Worm (Caenorhabditis elegans): ENCODE data around the gene C18A3.11.

DNA sequence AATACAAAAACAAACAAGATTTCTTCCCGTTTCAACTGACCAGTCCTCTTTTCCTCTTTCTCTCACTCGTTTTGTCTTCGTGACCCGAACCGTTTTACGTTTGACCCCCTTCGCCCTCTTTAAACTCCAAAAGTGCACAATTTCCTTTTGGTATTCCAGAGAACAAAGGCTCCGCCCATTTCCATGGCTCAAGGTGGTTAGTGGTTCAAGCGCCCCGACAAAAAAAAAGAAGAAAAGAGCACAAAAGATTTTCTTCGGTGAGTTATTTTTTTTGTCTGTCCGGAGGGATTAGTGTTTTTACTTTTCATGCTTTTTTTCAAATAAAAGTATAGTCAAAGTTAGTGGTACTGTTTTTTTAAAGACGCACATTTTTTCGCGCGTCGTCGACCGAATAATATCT is 23.3 kb upstream of the C18A3.11 start, which contains the start of gene osta-2:
- TF ChIP-seq R02D3.7 (tag; optimal IDR thresholded peaks at IDR 0.05) (no peak), snpc-4 (tag; optimal IDR thresholded peaks at IDR 0.05) (no peak), nhr-76 (tag; optimal IDR thresholded peaks at IDR 0.05) (no peak), nhr-28 (tag; optimal IDR thresholded peaks at IDR 0.05) (no peak), nhr-237 (tag; optimal IDR thresholded peaks at IDR 0.05) (no peak), aly-2 (tag; optimal IDR thresholded peaks at IDR 0.05) (no peak)

All from whole organism, L3 larva.